Worm (Caenorhabditis elegans) whole organism, L2 larva: ENCODE measurements around the gene F40F9.10.

Source experiments
- C34F6.9 ChIP-seq: fragments of 150-350 bp; optimal IDR thresholded peaks from 2 replicates; lab custom pipeline; 2014; ENCODE audit warnings: missing biosample characterization, missing genetic modification characterization
- F13H6.1 ChIP-seq: sonication (generic microtip); optimal IDR thresholded peaks from 2 replicates; lab custom pipeline; 2016; ENCODE audit warnings: missing genetic modification characterization, missing compliant biosample characterization
- R02D3.7 ChIP-seq: fragments of 150-350 bp; optimal IDR thresholded peaks from 2 replicates; lab custom pipeline; 2014; ENCODE audit warnings: missing biosample characterization, missing genetic modification characterization
- Y55F3AM.14 ChIP-seq: fragments of 200-800 bp; sonication (Bioruptor generic); optimal IDR thresholded peaks from 2 replicates; lab custom pipeline; 2018; ENCODE audit warnings: mild to moderate bottlenecking, missing genetic modification characterization, missing compliant biosample characterization
- alr-1 ChIP-seq: fragments of 150-350 bp; optimal IDR thresholded peaks from 2 replicates; lab custom pipeline; 2014; ENCODE audit warnings: missing biosample characterization, missing genetic modification characterization
- ama-1 ChIP-seq: fragments of 150-350 bp; optimal IDR thresholded peaks from 2 replicates; lab custom pipeline; 2018; ENCODE audit warnings: inconsistent platforms
- blmp-1 ChIP-seq: sonication (generic microtip); optimal IDR thresholded peaks from 2 replicates; lab custom pipeline; 2017; ENCODE audit warnings: missing genetic modification characterization, mild to moderate bottlenecking, missing compliant biosample characterization, antibody characterized with exemption, moderate library complexity; ENCODE audit not compliant: insufficient read depth
- ceh-16 ChIP-seq: fragments of 150-350 bp; optimal IDR thresholded peaks from 2 replicates; lab custom pipeline; 2014; ENCODE audit warnings: missing biosample characterization, missing genetic modification characterization
- ceh-82 ChIP-seq: fragments of 150-350 bp; optimal IDR thresholded peaks from 2 replicates; lab custom pipeline; 2014; ENCODE audit warnings: missing biosample characterization, missing genetic modification characterization
- crh-2 ChIP-seq: sonication (generic microtip); optimal IDR thresholded peaks from 2 replicates; lab custom pipeline; 2017; ENCODE audit warnings: missing biosample characterization, missing genetic modification characterization
- dmd-4 ChIP-seq: sonication (generic microtip); optimal IDR thresholded peaks from 2 replicates; lab custom pipeline; 2017; ENCODE audit warnings: missing biosample characterization, missing genetic modification characterization
- egl-27 ChIP-seq: sonication (generic microtip); optimal IDR thresholded peaks from 3 replicates; lab custom pipeline; 2017; ENCODE audit warnings: missing biosample characterization, missing genetic modification reagents, missing genetic modification characterization
- elt-1 ChIP-seq: fragments of 150-350 bp; optimal IDR thresholded peaks from 2 replicates; lab custom pipeline; 2014; ENCODE audit warnings: missing biosample characterization, missing genetic modification characterization
- elt-3 ChIP-seq: sonication (generic microtip); optimal IDR thresholded peaks from 2 replicates; lab custom pipeline; 2017; ENCODE audit warnings: missing biosample characterization, missing genetic modification characterization
- fos-1 ChIP-seq: fragments of 150-350 bp; optimal IDR thresholded peaks from 2 replicates; lab custom pipeline; 2014; ENCODE audit warnings: missing biosample characterization, missing genetic modification characterization
- gmeb-1 ChIP-seq: fragments of 150-350 bp; optimal IDR thresholded peaks from 2 replicates; lab custom pipeline; 2014; ENCODE audit warnings: missing biosample characterization, missing genetic modification characterization
- lin-11 ChIP-seq: fragments of 150-350 bp; sonication (generic microtip); optimal IDR thresholded peaks from 2 replicates; lab custom pipeline; 2014; ENCODE audit warnings: missing biosample characterization, missing genetic modification characterization, inconsistent platforms, mixed read lengths
- lin-39 ChIP-seq: fragments of 150-350 bp; optimal IDR thresholded peaks from 2 replicates; lab custom pipeline; 2014; ENCODE audit warnings: missing biosample characterization, missing genetic modification reagents, missing genetic modification characterization
- lsy-2 ChIP-seq, 2 experiments: fragments of 150-350 bp in 1 of 2; sonication (generic microtip) in 1 of 2; optimal IDR thresholded peaks; 2 replicates each; lab custom pipeline; 2014 to 2017; ENCODE audit warnings: missing biosample characterization in 2 of 2, missing genetic modification characterization in 2 of 2
- mab-5 ChIP-seq: fragments of 150-350 bp; optimal IDR thresholded peaks from 2 replicates; lab custom pipeline; 2014; ENCODE audit warnings: missing biosample characterization, missing genetic modification characterization
- mbf-1 ChIP-seq: sonication (generic microtip); optimal IDR thresholded peaks from 2 replicates; lab custom pipeline; 2017; ENCODE audit warnings: missing biosample characterization, missing genetic modification characterization
- mdl-1 ChIP-seq, 2 experiments: fragments of 150-350 bp in 1 of 2; sonication (generic microtip) in 1 of 2; optimal IDR thresholded peaks; 2 replicates each; lab custom pipeline; 2017; ENCODE audit warnings: missing biosample characterization in 2 of 2, missing genetic modification characterization in 2 of 2
- nhr-10 ChIP-seq: sonication (generic microtip); optimal IDR thresholded peaks from 2 replicates; lab custom pipeline; 2017; ENCODE audit warnings: missing biosample characterization, missing genetic modification characterization
- nhr-11 ChIP-seq: fragments of 150-350 bp; optimal IDR thresholded peaks from 2 replicates; lab custom pipeline; 2014; ENCODE audit warnings: missing biosample characterization, missing genetic modification characterization
- nhr-12 ChIP-seq: fragments of 150-350 bp; optimal IDR thresholded peaks from 2 replicates; lab custom pipeline; 2014; ENCODE audit warnings: missing biosample characterization, missing genetic modification characterization
- nhr-129 ChIP-seq: fragments of 150-350 bp; optimal IDR thresholded peaks from 2 replicates; lab custom pipeline; 2014; ENCODE audit warnings: missing biosample characterization, missing genetic modification characterization
- nhr-21 ChIP-seq: fragments of 150-350 bp; optimal IDR thresholded peaks from 2 replicates; lab custom pipeline; 2014; ENCODE audit warnings: missing biosample characterization, missing genetic modification characterization
- nhr-23 ChIP-seq: fragments of 150-350 bp; optimal IDR thresholded peaks from 2 replicates; lab custom pipeline; 2014; ENCODE audit warnings: missing biosample characterization, missing genetic modification reagents, missing genetic modification characterization
- nhr-77 ChIP-seq: fragments of 150-350 bp; optimal IDR thresholded peaks from 2 replicates; lab custom pipeline; 2014; ENCODE audit warnings: missing biosample characterization, missing genetic modification characterization
- skn-1 ChIP-seq: sonication (generic microtip); optimal IDR thresholded peaks from 2 replicates; lab custom pipeline; 2017; ENCODE audit warnings: missing biosample characterization, missing genetic modification characterization
- sma-3 ChIP-seq: sonication (generic microtip); optimal IDR thresholded peaks from 2 replicates; lab custom pipeline; 2016; ENCODE audit warnings: missing genetic modification reagents, missing genetic modification characterization, missing compliant biosample characterization
- sma-9 ChIP-seq, 2 experiments: fragments of 150-350 bp in 1 of 2; sonication (generic microtip) in 1 of 2; optimal IDR thresholded peaks; 2 replicates each; lab custom pipeline; 2014 to 2016; ENCODE audit warnings: missing genetic modification characterization in 2 of 2, mild to moderate bottlenecking in 1 of 2, missing biosample characterization in 1 of 2, missing compliant biosample characterization in 1 of 2, missing genetic modification reagents in 1 of 2, moderate library complexity in 1 of 2
- snpc-4 ChIP-seq: fragments of 150-350 bp; optimal IDR thresholded peaks from 2 replicates; lab custom pipeline; 2014; ENCODE audit warnings: missing biosample characterization, missing genetic modification characterization
- unc-39 ChIP-seq: fragments of 150-350 bp; optimal IDR thresholded peaks from 2 replicates; lab custom pipeline; 2014; ENCODE audit warnings: missing biosample characterization, missing genetic modification characterization
- unc-55 ChIP-seq: fragments of 150-350 bp; sonication (generic microtip); optimal IDR thresholded peaks from 3 replicates; lab custom pipeline; 2014; ENCODE audit warnings: missing biosample characterization, missing genetic modification reagents, missing genetic modification characterization
- unc-62 ChIP-seq: fragments of 150-350 bp; optimal IDR thresholded peaks from 2 replicates; lab custom pipeline; 2014; ENCODE audit warnings: missing biosample characterization, missing genetic modification reagents, missing genetic modification characterization
- zag-1 ChIP-seq: fragments of 150-350 bp; optimal IDR thresholded peaks from 2 replicates; lab custom pipeline; 2014; ENCODE audit warnings: missing biosample characterization, missing genetic modification characterization
- ztf-1 ChIP-seq: fragments of 200-800 bp; sonication (Bioruptor generic); conservative IDR thresholded peaks from 2 replicates; pipeline ENCODE4 v1.3.6; 2022; ENCODE audit warnings: missing genetic modification characterization, missing compliant biosample characterization
- ztf-4 ChIP-seq: fragments of 150-350 bp; optimal IDR thresholded peaks from 2 replicates; lab custom pipeline; 2014; ENCODE audit warnings: missing biosample characterization, missing genetic modification characterization

The F40F9.10 gene

ce11 chrV:9755725-9756124 is 42.3 kb upstream of the F40F9.10 start, which contains the start of gene F58E6.8:
Gene F58E6.8 (minus strand): TSS chrV:9755825.
- TF ChIP-seq gmeb-1 (tag; lab: Kevin White, UChicago) (no peak), mbf-1 (no peak), nhr-23 (no peak), skn-1 (tag; lab: Kevin White, UChicago) (no peak), zag-1 (tag; lab: Kevin White, UChicago) (no peak), mdl-1 (tag; optimal IDR thresholded peaks at IDR 0.05; lab: Kevin White, UChicago) (no peak), ztf-1 (no peak), Y55F3AM.14 (GFP tag; lab: Kevin White, UChicago) (no peak), sma-9 (GFP tag; optimal IDR thresholded peaks at IDR 0.05; lab: Kevin White, UChicago) (no peak), sma-9 (tag; optimal IDR thresholded peaks at IDR 0.05; lab: Kevin White, UChicago) (no peak), mab-5 (tag; lab: Kevin White, UChicago) (no peak)

ce11 chrV:9754459-9754858 is 41.0 kb upstream of the F40F9.10 start, which contains the start of gene F58E6.5:
Gene F58E6.5 (minus strand): TSS chrV:9754559.
- TF ChIP-seq lin-11 (tag; lab: Kevin White, UChicago) (no peak), elt-3 (tag; lab: Kevin White, UChicago) (no peak), F13H6.1 (no peak), fos-1 (tag; lab: Kevin White, UChicago) (no peak), egl-27 (tag; lab: Kevin White, UChicago) (no peak), nhr-77 (no peak), lin-39 (tag; lab: Kevin White, UChicago) (no peak), lsy-2 (tag; optimal IDR thresholded peaks at IDR 0.05; lab: Kevin White, UChicago) (no peak), sma-3 (GFP tag; lab: Kevin White, UChicago) (no peak), skn-1 (tag; lab: Kevin White, UChicago) (no peak), sma-9 (GFP tag; optimal IDR thresholded peaks at IDR 0.05; lab: Kevin White, UChicago) (no peak), sma-9 (tag; optimal IDR thresholded peaks at IDR 0.05; lab: Kevin White, UChicago) (no peak)
- TF ChIP-seq, all 48 proteins: peak for 0

ce11 chrV:9753554-9753953 is 40.1 kb upstream of the F40F9.10 start:
- TF ChIP-seq nhr-12 (no peak), ceh-82 (tag; lab: Kevin White, UChicago) (no peak), unc-39 (tag; lab: Kevin White, UChicago) (no peak), lin-11 (tag; lab: Kevin White, UChicago) (no peak), nhr-129 (no peak), unc-62 (GFP tag; lab: Kevin White, UChicago) (no peak), crh-2 (tag; lab: Kevin White, UChicago) (no peak), C34F6.9 (tag; lab: Kevin White, UChicago) (no peak), F13H6.1 (no peak), nhr-11 (tag; lab: Kevin White, UChicago) (no peak), ama-1 (no peak), snpc-4 (no peak), ceh-16 (tag; lab: Kevin White, UChicago) (no peak), unc-55 (GFP tag; lab: Kevin White, UChicago) (no peak), nhr-10 (tag; lab: Kevin White, UChicago) (no peak), blmp-1 (tag; lab: Kevin White, UChicago) (no peak), nhr-21 (no peak)

- no peak for TF ChIP-seq dmd-4
- no peak for TF ChIP-seq ztf-4 (tag; lab: Kevin White, UChicago)
- TF ChIP-seq egl-27 (tag; lab: Kevin White, UChicago), result no peak
- TF ChIP-seq R02D3.7 (tag; lab: Kevin White, UChicago), result no peak
- no peak for TF ChIP-seq lin-11 (tag; lab: Kevin White, UChicago)
- no peak for TF ChIP-seq nhr-12
- no peak for TF ChIP-seq sma-3 (GFP tag; lab: Kevin White, UChicago)
- TF ChIP-seq elt-1, result no peak
- TF ChIP-seq elt-3 (tag; lab: Kevin White, UChicago), result no peak
- TF ChIP-seq nhr-10 (tag; lab: Kevin White, UChicago), result no peak
- TF ChIP-seq mdl-1 (tag; optimal IDR thresholded peaks at IDR 0.05; lab: Kevin White, UChicago), result no peak
- TF ChIP-seq gmeb-1 (tag; lab: Kevin White, UChicago), result no peak
- TF ChIP-seq alr-1 (tag; lab: Kevin White, UChicago), result no peak
- TF ChIP-seq blmp-1 (tag; lab: Kevin White, UChicago), result no peak
- TF ChIP-seq fos-1 (tag; lab: Kevin White, UChicago), result no peak
Measured at ce11 chrV:9752918-9753317, 39.5 kb upstream of the F40F9.10 start, which contains the start of gene F58E6.6. Gene F58E6.6 (minus strand): TSS chrV:9753018.
